Worm (Caenorhabditis elegans): ENCODE measurements around the gene tag-290.

DNA sequence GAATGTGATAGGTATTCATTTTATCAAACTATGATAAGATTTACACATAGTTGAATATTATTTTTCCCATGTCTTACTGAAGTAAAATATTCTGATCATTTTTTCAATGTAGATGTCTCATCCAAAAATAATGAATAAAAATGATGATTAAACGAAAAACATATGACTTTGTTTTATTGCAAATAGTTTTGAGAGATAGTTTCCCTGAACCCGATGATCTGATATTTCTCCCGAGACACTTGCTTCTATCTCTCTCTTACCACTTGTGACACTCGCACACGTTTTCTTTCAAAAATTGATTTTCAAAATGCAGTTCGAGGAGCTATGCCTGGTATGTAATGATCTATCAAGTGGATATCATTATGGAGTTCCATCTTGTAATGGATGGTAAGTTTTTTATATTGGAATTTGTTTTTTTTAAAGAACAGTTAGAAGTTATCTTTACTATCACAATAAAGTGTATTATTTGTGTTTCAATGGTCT lies 42.9 kb upstream of the tag-290 start, which contains the start of the genes nhr-101 and pms-2:
- TF ChIP-seq ces-1 (GFP tag; optimal IDR thresholded peaks at IDR 0.05) (no peak), Y116A8C.19 (tag; optimal IDR thresholded peaks at IDR 0.05; ENCODE audit: borderline replicate concordance) (no peak), F16B12.6 (tag; optimal IDR thresholded peaks at IDR 0.05) (no peak), skn-1 (tag; optimal IDR thresholded peaks at IDR 0.05) (peak; percentile 76), xbp-1 (tag; optimal IDR thresholded peaks at IDR 0.05) (no peak), nhr-47 (tag; optimal IDR thresholded peaks at IDR 0.05) (no peak)
